Fruit fly (Drosophila melanogaster) whole organism, prepupa: Measurements from ENCODE around the gene aqz.

ENCODE experiments used
- Blimp-1 ChIP-seq: fragments of 200-800 bp; sonication (Bioruptor generic); optimal IDR thresholded peaks from 3 replicates; lab custom pipeline; 2017; ENCODE audit warnings: missing biosample characterization, missing genetic modification characterization, mild to moderate bottlenecking, moderate library complexity, missing genetic modification reagents
- CG10631 ChIP-seq: fragments of 200-800 bp; sonication (Bioruptor generic); optimal IDR thresholded peaks from 2 replicates; lab custom pipeline; 2016; ENCODE audit warnings: missing biosample characterization, missing genetic modification characterization
- CG11762 ChIP-seq: fragments of 200-800 bp; sonication (Bioruptor generic); optimal IDR thresholded peaks from 3 replicates; lab custom pipeline; 2016; ENCODE audit warnings: missing biosample characterization, missing genetic modification characterization; ENCODE audit not compliant: insufficient read depth
- CG16779 ChIP-seq: fragments of 200-800 bp; sonication (Bioruptor generic); optimal IDR thresholded peaks from 3 replicates; lab custom pipeline; 2017; ENCODE audit warnings: missing biosample characterization, mild to moderate bottlenecking, missing genetic modification characterization
- CG31627 ChIP-seq: fragments of 200-800 bp; sonication (Bioruptor generic); optimal IDR thresholded peaks from 3 replicates; lab custom pipeline; 2016; ENCODE audit warnings: missing biosample characterization, missing genetic modification characterization
- CG32006 ChIP-seq: fragments of 200-800 bp; sonication (Bioruptor generic); optimal IDR thresholded peaks from 3 replicates; lab custom pipeline; 2017; ENCODE audit warnings: missing biosample characterization, mild to moderate bottlenecking, missing genetic modification characterization
- CG3919 ChIP-seq: fragments of 200-800 bp; sonication (Bioruptor generic); optimal IDR thresholded peaks from 3 replicates; lab custom pipeline; 2016; ENCODE audit warnings: missing biosample characterization, missing genetic modification characterization
- CG4318 ChIP-seq: fragments of 200-800 bp; sonication (Bioruptor generic); optimal IDR thresholded peaks from 3 replicates; lab custom pipeline; 2017; ENCODE audit warnings: missing biosample characterization, mild to moderate bottlenecking, missing genetic modification characterization
- CG6163 ChIP-seq: fragments of 200-800 bp; sonication (Bioruptor generic); IDR thresholded peaks from 3 replicates; pipeline ENCODE4 v1.3.6; 2022; ENCODE audit warnings: missing biosample characterization, missing genetic modification characterization
- CG6276 ChIP-seq: fragments of 200-800 bp; sonication (Bioruptor generic); optimal IDR thresholded peaks from 2 replicates; lab custom pipeline; 2017; ENCODE audit warnings: missing biosample characterization, mild to moderate bottlenecking, missing genetic modification characterization
- CG7368 ChIP-seq: fragments of 200-800 bp; sonication (Bioruptor generic); optimal IDR thresholded peaks from 3 replicates; lab custom pipeline; 2016; ENCODE audit warnings: missing biosample characterization, missing genetic modification characterization
- CG8119 ChIP-seq: fragments of 200-800 bp; sonication (Bioruptor generic); IDR thresholded peaks from 3 replicates; pipeline ENCODE4 v1.3.6; 2022; ENCODE audit warnings: missing biosample characterization, missing genetic modification characterization
- CG8632 ChIP-seq: fragments of 200-800 bp; sonication (Bioruptor generic); optimal IDR thresholded peaks from 3 replicates; lab custom pipeline; 2016; ENCODE audit warnings: missing biosample characterization, missing genetic modification characterization
- CG9139 ChIP-seq: fragments of 200-800 bp; sonication (Bioruptor generic); optimal IDR thresholded peaks from 3 replicates; lab custom pipeline; 2017; ENCODE audit warnings: missing biosample characterization, mild to moderate bottlenecking, missing genetic modification characterization
- Eip75B ChIP-seq: fragments of 200-800 bp; sonication (Bioruptor generic); optimal IDR thresholded peaks from 3 replicates; lab custom pipeline; 2016; ENCODE audit warnings: missing biosample characterization, missing genetic modification characterization
- Eip78C ChIP-seq: fragments of 200-800 bp; sonication (Bioruptor generic); peaks from one replicate; lab custom pipeline; 2016; ENCODE audit warnings: missing biosample characterization, missing genetic modification characterization
- Ets21C ChIP-seq: fragments of 200-800 bp; sonication (Bioruptor generic); optimal IDR thresholded peaks from 3 replicates; lab custom pipeline; 2016; ENCODE audit warnings: missing biosample characterization, missing genetic modification characterization
- Ets96B ChIP-seq: fragments of 200-800 bp; optimal IDR thresholded peaks from 2 replicates; lab custom pipeline; 2019; ENCODE audit warnings: missing biosample characterization, mild to moderate bottlenecking, missing genetic modification characterization, moderate library complexity
- Gug ChIP-seq: fragments of 200-800 bp; sonication (Bioruptor generic); IDR thresholded peaks from 2 replicates; pipeline ENCODE4 v1.3.6; 2022; ENCODE audit warnings: missing biosample characterization, missing genetic modification characterization
- Hr38 ChIP-seq: sonication (Bioruptor generic); optimal IDR thresholded peaks from 2 replicates; lab custom pipeline; 2016; ENCODE audit warnings: missing biosample characterization, missing genetic modification characterization
- Hr39 ChIP-seq: fragments of 200-800 bp; sonication (Bioruptor generic); optimal IDR thresholded peaks from 2 replicates; lab custom pipeline; 2016; ENCODE audit warnings: missing biosample characterization, missing genetic modification characterization
- Hr4 ChIP-seq: fragments of 200-800 bp; sonication (Bioruptor generic); optimal IDR thresholded peaks from 3 replicates; lab custom pipeline; 2016; ENCODE audit warnings: missing biosample characterization, missing genetic modification characterization
- Lpt ChIP-seq: fragments of 200-800 bp; sonication (Bioruptor generic); optimal IDR thresholded peaks from 3 replicates; lab custom pipeline; 2016; ENCODE audit warnings: missing biosample characterization, missing genetic modification characterization
- Smox ChIP-seq: fragments of 200-800 bp; sonication (Bioruptor generic); optimal IDR thresholded peaks from 3 replicates; lab custom pipeline; 2016; ENCODE audit warnings: missing biosample characterization, missing genetic modification characterization
- Sox14 ChIP-seq: fragments of 200-800 bp; sonication (Bioruptor generic); optimal IDR thresholded peaks from 3 replicates; lab custom pipeline; 2016; ENCODE audit warnings: missing biosample characterization, missing genetic modification characterization
- Sox15 ChIP-seq: fragments of 200-800 bp; sonication (Bioruptor generic); optimal IDR thresholded peaks from 3 replicates; lab custom pipeline; 2016; ENCODE audit warnings: missing biosample characterization, missing genetic modification characterization
- acj6 ChIP-seq: fragments of 200-800 bp; sonication (Bioruptor generic); optimal IDR thresholded peaks from 3 replicates; lab custom pipeline; 2016; ENCODE audit warnings: missing biosample characterization, missing genetic modification characterization
- dac ChIP-seq: fragments of 200-800 bp; sonication (Bioruptor generic); optimal IDR thresholded peaks from 2 replicates; lab custom pipeline; 2017; ENCODE audit warnings: missing biosample characterization, mild to moderate bottlenecking, missing genetic modification characterization
- esn ChIP-seq: fragments of 200-800 bp; sonication (Bioruptor generic); optimal IDR thresholded peaks from 2 replicates; lab custom pipeline; 2016; ENCODE audit warnings: missing biosample characterization, mild to moderate bottlenecking, missing genetic modification characterization, moderate library complexity
- fd59A ChIP-seq: fragments of 200-800 bp; sonication (Bioruptor generic); optimal IDR thresholded peaks from 2 replicates; lab custom pipeline; 2017; ENCODE audit warnings: missing biosample characterization, mild to moderate bottlenecking, missing genetic modification characterization, missing genetic modification reagents
- fd85E ChIP-seq: fragments of 200-800 bp; sonication (Bioruptor generic); optimal IDR thresholded peaks from 3 replicates; lab custom pipeline; 2016; ENCODE audit warnings: missing biosample characterization, missing genetic modification characterization
- fkh ChIP-seq: fragments of 200-800 bp; sonication (Bioruptor generic); optimal IDR thresholded peaks from 3 replicates; lab custom pipeline; 2017; ENCODE audit warnings: missing biosample characterization, mild to moderate bottlenecking, missing genetic modification characterization, moderate library complexity
- spab ChIP-seq: fragments of 200-800 bp; sonication (Bioruptor generic); optimal IDR thresholded peaks from 2 replicates; lab custom pipeline; 2017; ENCODE audit warnings: missing biosample characterization, mild to moderate bottlenecking, missing genetic modification characterization, missing genetic modification reagents
- ss ChIP-seq, 2 experiments: fragments of 200-800 bp; sonication (Bioruptor generic); optimal IDR thresholded peaks; 2 replicates in 1 of 2; 3 replicates in 1 of 2; lab custom pipeline; 2017 to 2018; ENCODE audit warnings: mild to moderate bottlenecking in 2 of 2, missing biosample characterization in 2 of 2, missing genetic modification characterization in 2 of 2, moderate library complexity in 1 of 2
- svp ChIP-seq: fragments of 200-800 bp; sonication (Bioruptor generic); peaks from one replicate; lab custom pipeline; 2016; ENCODE audit warnings: missing biosample characterization, missing genetic modification characterization
- topi ChIP-seq: fragments of 200-800 bp; sonication (Bioruptor generic); optimal IDR thresholded peaks from 3 replicates; lab custom pipeline; 2016; ENCODE audit warnings: missing biosample characterization, missing genetic modification characterization

Gene aqz

DNA sequence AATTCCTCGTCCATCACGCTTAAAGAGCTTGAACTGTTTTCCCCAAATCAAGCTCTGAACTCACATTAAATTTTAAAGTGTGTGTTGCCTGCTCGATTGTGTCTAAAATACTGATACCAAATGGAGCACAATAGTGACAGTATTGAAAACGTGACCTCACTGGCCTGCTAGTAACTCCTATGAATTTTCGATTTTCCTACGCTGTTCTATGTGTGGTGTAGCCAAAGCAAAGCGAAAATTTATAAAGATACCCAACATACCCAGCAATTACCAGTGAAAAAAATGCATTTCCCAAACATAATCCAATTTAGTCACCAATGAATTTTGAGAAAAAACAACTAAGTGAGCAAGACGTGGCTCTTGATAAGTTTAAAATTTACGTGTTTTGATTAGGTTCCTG lies 40.7 kb downstream of the aqz start, which contains the start of gene CG33191:
Gene CG33191, minus strand, starts transcription at position 101 of the 400 bp plus-strand sequence.
- TF ChIP-seq Hr4 (GFP tag; lab: Kevin White, UChicago): no peak
- TF ChIP-seq Smox (GFP tag; lab: Kevin White, UChicago): no peak
- no peak for TF ChIP-seq ss (GFP tag; optimal IDR thresholded peaks at IDR 0.05; lab: Kevin White, UChicago)
- no peak for TF ChIP-seq CG6276
- no peak for TF ChIP-seq CG10631 (GFP tag; lab: Kevin White, UChicago)
- no peak for TF ChIP-seq Hr38 (GFP tag; lab: Kevin White, UChicago)
- no peak for TF ChIP-seq fd59A (GFP tag; lab: Kevin White, UChicago)
- no peak for TF ChIP-seq fd85E
- TF ChIP-seq CG8119 (GFP tag; lab: Robert Waterston, UW): no peak
- no peak for TF ChIP-seq CG9139 (GFP tag; lab: Kevin White, UChicago)
- no peak for TF ChIP-seq esn
- TF ChIP-seq Sox15 (GFP tag; lab: Kevin White, UChicago): no peak
- TF ChIP-seq CG4318 (GFP tag; lab: Kevin White, UChicago): no peak
- TF ChIP-seq CG32006: no peak
- TF ChIP-seq Blimp-1: no peak
- TF ChIP-seq CG11762: no peak
- no peak for TF ChIP-seq Eip78C (GFP tag; lab: Kevin White, UChicago)
- no peak for TF ChIP-seq Ets96B
- TF ChIP-seq Lpt (GFP tag; lab: Kevin White, UChicago): no peak
- TF ChIP-seq CG31627: no peak

DNA sequence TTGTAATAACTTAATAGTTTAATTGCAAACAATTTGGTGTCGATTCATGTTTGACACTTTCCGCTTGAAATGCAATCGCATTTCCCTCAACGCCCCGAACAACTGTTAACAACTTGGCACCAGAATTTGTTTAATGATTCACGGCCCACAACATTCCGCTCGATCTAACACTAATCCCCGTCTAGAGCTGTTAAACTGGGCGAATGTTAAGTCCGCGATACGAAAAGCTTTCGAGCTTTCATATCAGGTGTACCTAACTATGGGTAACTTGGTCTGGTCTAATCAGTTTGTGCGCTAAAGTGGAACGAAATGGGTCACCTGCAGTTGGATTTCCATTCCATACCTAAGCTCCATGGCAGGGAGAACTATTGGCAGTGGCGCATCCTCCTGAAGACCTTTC lies 47.3 kb downstream of the aqz start, which contains the start of gene CG34301:
Gene CG34301, plus strand, starts transcription at position 301 of the 400 bp plus-strand sequence.
- TF ChIP-seq svp (GFP tag; lab: Kevin White, UChicago) (no peak), Gug (GFP tag; lab: Robert Waterston, UW) (no peak), CG31627 (no peak), CG3919 (GFP tag; lab: Kevin White, UChicago) (no peak), topi (GFP tag; lab: Kevin White, UChicago) (no peak), fkh (no peak), Sox15 (GFP tag; lab: Kevin White, UChicago) (no peak), Blimp-1 (no peak)

DNA sequence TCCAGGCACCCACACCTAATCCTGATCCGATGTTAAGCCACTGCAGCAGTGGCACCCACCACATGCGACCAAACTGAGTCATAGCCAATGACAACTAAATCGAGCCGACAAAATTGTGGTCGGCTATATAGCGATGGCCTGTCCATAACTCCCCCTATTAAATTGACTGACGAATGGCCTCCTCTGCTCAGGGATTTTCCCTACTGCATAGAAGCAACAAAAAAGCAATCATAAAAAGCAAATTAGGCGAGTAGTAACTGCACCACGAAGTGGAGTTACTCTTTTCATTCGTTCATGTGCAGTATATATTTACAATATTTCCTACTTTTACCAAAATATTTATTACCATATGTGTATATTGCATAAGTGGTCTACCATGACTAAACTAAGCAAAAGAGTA lies 47.9 kb downstream of the aqz start, which contains the start of gene CG13318:
Gene CG13318, minus strand, starts transcription at position 101 of the 400 bp plus-strand sequence.
- TF ChIP-seq Lpt (GFP tag; lab: Kevin White, UChicago) (no peak), Sox14 (GFP tag; lab: Kevin White, UChicago) (no peak), CG8632 (GFP tag; lab: Kevin White, UChicago) (no peak), acj6 (GFP tag; lab: Kevin White, UChicago) (no peak), CG31627 (no peak), spab (no peak), Ets96B (no peak), dac (GFP tag; lab: Kevin White, UChicago) (no peak), Hr38 (GFP tag; lab: Kevin White, UChicago) (no peak), CG7368 (GFP tag; lab: Kevin White, UChicago) (no peak), Hr39 (GFP tag; lab: Kevin White, UChicago) (no peak), fd85E (no peak), Sox15 (GFP tag; lab: Kevin White, UChicago) (no peak)

DNA sequence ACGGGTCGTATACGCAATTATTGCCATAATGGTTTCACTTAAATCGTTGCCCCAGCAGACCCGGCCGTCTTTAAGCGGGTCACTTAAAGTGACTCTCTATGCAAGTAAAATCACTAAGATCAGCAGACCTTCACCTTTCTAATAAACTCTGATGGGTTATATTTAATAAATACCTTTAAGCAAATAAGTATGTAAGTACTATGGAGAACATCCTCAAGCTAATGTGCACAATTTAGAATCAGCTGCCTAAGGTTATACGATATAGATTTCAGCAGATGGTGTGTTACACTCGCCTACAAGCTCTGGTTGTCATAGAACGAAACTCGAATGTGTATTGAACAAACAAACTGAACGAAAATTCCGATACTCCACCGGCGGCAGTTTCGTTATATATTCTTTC lies 51.4 kb downstream of the aqz start, which contains the start of gene CG8236:
Gene CG8236, plus strand, starts transcription at position 301 of the 400 bp plus-strand sequence.
- TF ChIP-seq spab (no peak), dac (GFP tag; lab: Kevin White, UChicago) (no peak), CG6163 (GFP tag; lab: Robert Waterston, UW) (no peak), Hr38 (GFP tag; lab: Kevin White, UChicago) (no peak)

DNA sequence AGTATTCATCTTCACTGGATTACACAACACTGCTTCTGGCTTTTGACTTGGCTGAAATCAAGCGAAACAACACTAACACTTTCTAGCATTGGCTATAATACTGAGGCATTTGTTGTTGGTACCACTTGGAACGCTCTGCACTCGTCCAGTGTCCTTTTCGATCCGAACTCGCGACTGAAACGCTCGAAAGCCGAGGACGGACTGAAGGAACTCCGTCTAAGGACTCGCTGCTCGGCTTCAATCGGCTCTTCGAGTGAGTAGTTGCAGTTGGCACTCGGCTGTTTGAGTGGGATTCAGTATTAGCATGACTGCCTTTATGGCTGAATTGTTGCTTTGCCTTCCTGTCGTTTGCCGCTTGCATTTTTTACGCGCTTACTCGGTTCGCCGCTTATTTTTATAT lies 52.5 kb downstream of the aqz start, which contains the start of the genes CG34135 and CG11768:
Gene CG34135, minus strand, starts transcription at position 194 of the 400 bp plus-strand sequence.
Gene CG11768, minus strand, starts transcription at position 203 of the 400 bp plus-strand sequence.
- TF ChIP-seq Eip75B (GFP tag; lab: Kevin White, UChicago): no peak
- TF ChIP-seq Ets21C: no peak
- no peak for TF ChIP-seq dac (GFP tag; lab: Kevin White, UChicago)
- TF ChIP-seq CG16779 (tag; lab: Kevin White, UChicago): no peak
- TF ChIP-seq CG6163 (GFP tag; lab: Robert Waterston, UW): no peak
- TF ChIP-seq CG9139 (GFP tag; lab: Kevin White, UChicago): no peak
- TF ChIP-seq Eip78C (GFP tag; lab: Kevin White, UChicago): no peak
- no peak for TF ChIP-seq Sox14 (GFP tag; lab: Kevin White, UChicago)
